Worm (Caenorhabditis elegans) whole organism, young adult: Measurements from ENCODE around the gene hrpa-1.

Experiments used
- C06A6.2 ChIP-seq: fragments of 200-800 bp; sonication (Bioruptor generic); conservative IDR thresholded peaks from 2 replicates; pipeline ENCODE4 v1.3.6; 2022; ENCODE audit warnings: missing genetic modification characterization, missing compliant biosample characterization
- D2030.7 ChIP-seq: fragments of 200-800 bp; sonication (Bioruptor generic); IDR thresholded peaks from 2 replicates; pipeline ENCODE4 v1.3.6; 2022; ENCODE audit warnings: missing genetic modification reagents, missing genetic modification characterization, missing compliant biosample characterization
- F37B4.10 ChIP-seq: fragments of 200-800 bp; sonication (Bioruptor generic); IDR thresholded peaks from 2 replicates; pipeline ENCODE4 v1.3.6; 2022; ENCODE audit warnings: missing genetic modification characterization, missing compliant biosample characterization
- F52B5.7 ChIP-seq: sonication (generic microtip); optimal IDR thresholded peaks from 2 replicates; lab custom pipeline; 2016; ENCODE audit warnings: mild to moderate bottlenecking, missing genetic modification characterization, missing compliant biosample characterization
- F55B11.4 ChIP-seq: sonication (generic microtip); optimal IDR thresholded peaks from 2 replicates; lab custom pipeline; 2016; ENCODE audit warnings: missing compliant biosample characterization, missing genetic modification characterization, borderline replicate concordance; ENCODE audit not compliant: insufficient read depth
- aptf-2 ChIP-seq: fragments of 200-800 bp; sonication (Bioruptor generic); conservative IDR thresholded peaks from 2 replicates; pipeline ENCODE4 v1.3.6; 2022; ENCODE audit warnings: missing genetic modification reagents, missing genetic modification characterization, missing compliant biosample characterization
- attf-5 ChIP-seq: fragments of 200-800 bp; sonication (Bioruptor generic); optimal IDR thresholded peaks from 2 replicates; lab custom pipeline; 2018; ENCODE audit warnings: mild to moderate bottlenecking, missing genetic modification characterization, missing compliant biosample characterization
- attf-6 ChIP-seq: fragments of 200-800 bp; sonication (Bioruptor generic); IDR thresholded peaks from 2 replicates; pipeline ENCODE4 v1.3.6; 2022; ENCODE audit warnings: missing genetic modification reagents, missing genetic modification characterization, missing compliant biosample characterization
- cebp-1 ChIP-seq, 2 experiments: fragments of 200-800 bp in 1 of 2; sonication (Bioruptor generic) in 1 of 2; sonication (generic microtip) in 1 of 2; IDR thresholded peaks in 1 of 2; optimal IDR thresholded peaks in 1 of 2; 2 replicates each; pipeline versions ENCODE4 v1.3.6 to Lab custom; 2017 to 2022; ENCODE audit warnings: missing compliant biosample characterization in 2 of 2, missing genetic modification characterization in 2 of 2, mild to moderate bottlenecking in 1 of 2, missing genetic modification reagents in 1 of 2, moderate library complexity in 1 of 2
- ceh-27 ChIP-seq: fragments of 200-800 bp; sonication (Bioruptor generic); optimal IDR thresholded peaks from 2 replicates; lab custom pipeline; 2018; ENCODE audit warnings: mild to moderate bottlenecking, missing genetic modification characterization, moderate library complexity, missing compliant biosample characterization
- ceh-79 ChIP-seq: sonication (generic microtip); optimal IDR thresholded peaks from 2 replicates; lab custom pipeline; 2017; ENCODE audit warnings: mild to moderate bottlenecking, missing genetic modification characterization, missing compliant biosample characterization
- die-1 ChIP-seq: sonication (generic microtip); optimal IDR thresholded peaks from 2 replicates; lab custom pipeline; 2016; ENCODE audit warnings: missing genotype, mild to moderate bottlenecking, missing genetic modification characterization, missing compliant biosample characterization
- dpl-1 ChIP-seq: fragments of 150-350 bp; optimal IDR thresholded peaks from 2 replicates; lab custom pipeline; 2014; ENCODE audit warnings: missing biosample characterization, missing genetic modification reagents, missing genetic modification characterization
- efl-1 ChIP-seq: fragments of 150-350 bp; optimal IDR thresholded peaks from 2 replicates; lab custom pipeline; 2014; ENCODE audit warnings: missing biosample characterization, missing genetic modification reagents, missing genetic modification characterization
- hlh-26 ChIP-seq: fragments of 200-800 bp; sonication (Bioruptor generic); conservative IDR thresholded peaks from 2 replicates; pipeline ENCODE4 v1.3.6; 2022; ENCODE audit warnings: missing genetic modification reagents, missing genetic modification characterization, missing compliant biosample characterization
- hsf-1 ChIP-seq: fragments of 200-800 bp; sonication (Bioruptor generic); IDR thresholded peaks from 2 replicates; pipeline ENCODE4 v1.3.6; 2022; ENCODE audit warnings: missing genetic modification reagents, missing genetic modification characterization, missing compliant biosample characterization
- lin-35 ChIP-seq, 3 experiments: fragments of 150-350 bp in 2 of 3; sonication (generic microtip) in 1 of 3; optimal IDR thresholded peaks; 2 replicates each; lab custom pipeline; 2014 to 2018; ENCODE audit warnings: missing biosample characterization in 3 of 3, missing genetic modification characterization in 3 of 3, missing genetic modification reagents in 3 of 3
- lin-54 ChIP-seq: fragments of 200-800 bp; sonication (Bioruptor generic); optimal IDR thresholded peaks from 2 replicates; lab custom pipeline; 2018; ENCODE audit warnings: mild to moderate bottlenecking, missing genetic modification characterization, missing compliant biosample characterization
- madf-10 ChIP-seq: sonication (generic microtip); optimal IDR thresholded peaks from 2 replicates; lab custom pipeline; 2016; ENCODE audit warnings: mild to moderate bottlenecking, missing genetic modification characterization, missing compliant biosample characterization
- madf-3 ChIP-seq: fragments of 200-800 bp; sonication (Bioruptor generic); IDR thresholded peaks from 2 replicates; pipeline ENCODE4 v1.3.6; 2022; ENCODE audit warnings: missing genetic modification reagents, missing genetic modification characterization, missing compliant biosample characterization
- mcd-1 ChIP-seq: fragments of 200-800 bp; sonication (Bioruptor generic); IDR thresholded peaks from 2 replicates; pipeline ENCODE4 v1.3.6; 2022; ENCODE audit warnings: missing genetic modification reagents, missing genetic modification characterization, missing compliant biosample characterization
- nfya-2 ChIP-seq: fragments of 200-800 bp; sonication (Bioruptor generic); IDR thresholded peaks from 2 replicates; pipeline ENCODE4 v1.3.6; 2022; ENCODE audit warnings: missing genetic modification reagents, missing genetic modification characterization, missing compliant biosample characterization
- nhr-27 ChIP-seq: fragments of 200-800 bp; sonication (Bioruptor generic); optimal IDR thresholded peaks from 2 replicates; lab custom pipeline; 2018; ENCODE audit warnings: mild to moderate bottlenecking, missing genetic modification characterization, moderate library complexity, missing compliant biosample characterization
- nhr-80 ChIP-seq: sonication (generic microtip); optimal IDR thresholded peaks from 2 replicates; lab custom pipeline; 2016; ENCODE audit warnings: missing genetic modification characterization, missing compliant biosample characterization
- rcor-1 ChIP-seq: fragments of 200-800 bp; sonication (Bioruptor generic); IDR thresholded peaks from 2 replicates; pipeline ENCODE4 v1.3.6; 2022; ENCODE audit warnings: missing genetic modification reagents, missing genetic modification characterization, missing compliant biosample characterization
- repo-1 ChIP-seq: sonication (generic microtip); optimal IDR thresholded peaks from 2 replicates; lab custom pipeline; 2017; ENCODE audit warnings: mild to moderate bottlenecking, missing genetic modification characterization, missing compliant biosample characterization
- rpc-1 ChIP-seq, 2 experiments: fragments of 150-350 bp in 1 of 2; sonication (generic microtip) in 1 of 2; optimal IDR thresholded peaks; 2 replicates each; lab custom pipeline; 2014 to 2018; ENCODE audit warnings: missing biosample characterization in 1 of 2, missing genetic modification characterization in 1 of 2, missing genetic modification reagents in 1 of 2, missing genotype in 1 of 2
- sea-2 ChIP-seq: fragments of 200-800 bp; sonication (Bioruptor generic); IDR thresholded peaks from 2 replicates; pipeline ENCODE4 v1.3.6; 2022; ENCODE audit warnings: missing genetic modification characterization, missing compliant biosample characterization
- somi-1 ChIP-seq: fragments of 200-800 bp; sonication (Bioruptor generic); optimal IDR thresholded peaks from 2 replicates; lab custom pipeline; 2018; ENCODE audit warnings: mild to moderate bottlenecking, missing genetic modification characterization, missing compliant biosample characterization
- tbx-9 ChIP-seq: sonication (generic microtip); optimal IDR thresholded peaks from 2 replicates; lab custom pipeline; 2016; ENCODE audit warnings: borderline replicate concordance, missing genetic modification characterization, inconsistent platforms, missing compliant biosample characterization
- tlf-1 ChIP-seq: fragments of 200-800 bp; sonication (Bioruptor generic); optimal IDR thresholded peaks from 2 replicates; lab custom pipeline; 2018; ENCODE audit warnings: mild to moderate bottlenecking, missing genetic modification characterization, missing compliant biosample characterization
- unc-130 ChIP-seq: sonication (generic microtip); optimal IDR thresholded peaks from 2 replicates; lab custom pipeline; 2016; ENCODE audit warnings: missing genetic modification reagents, missing genetic modification characterization, missing compliant biosample characterization
- unc-62 ChIP-seq: fragments of 150-350 bp; optimal IDR thresholded peaks from 2 replicates; lab custom pipeline; 2014; ENCODE audit warnings: missing biosample characterization, missing genetic modification reagents, missing genetic modification characterization
- ztf-18 ChIP-seq: sonication (generic microtip); optimal IDR thresholded peaks from 2 replicates; lab custom pipeline; 2016; ENCODE audit warnings: missing genotype, mild to moderate bottlenecking, missing genetic modification characterization, missing compliant biosample characterization
- ztf-26 ChIP-seq: sonication (generic microtip); optimal IDR thresholded peaks from 2 replicates; lab custom pipeline; 2017; ENCODE audit warnings: missing genetic modification characterization, missing compliant biosample characterization
- ztf-6 ChIP-seq: fragments of 200-800 bp; sonication (Bioruptor generic); IDR thresholded peaks from 2 replicates; pipeline ENCODE4 v1.3.6; 2022; ENCODE audit warnings: missing genetic modification reagents, missing genetic modification characterization, missing compliant biosample characterization

Gene hrpa-1

DNA sequence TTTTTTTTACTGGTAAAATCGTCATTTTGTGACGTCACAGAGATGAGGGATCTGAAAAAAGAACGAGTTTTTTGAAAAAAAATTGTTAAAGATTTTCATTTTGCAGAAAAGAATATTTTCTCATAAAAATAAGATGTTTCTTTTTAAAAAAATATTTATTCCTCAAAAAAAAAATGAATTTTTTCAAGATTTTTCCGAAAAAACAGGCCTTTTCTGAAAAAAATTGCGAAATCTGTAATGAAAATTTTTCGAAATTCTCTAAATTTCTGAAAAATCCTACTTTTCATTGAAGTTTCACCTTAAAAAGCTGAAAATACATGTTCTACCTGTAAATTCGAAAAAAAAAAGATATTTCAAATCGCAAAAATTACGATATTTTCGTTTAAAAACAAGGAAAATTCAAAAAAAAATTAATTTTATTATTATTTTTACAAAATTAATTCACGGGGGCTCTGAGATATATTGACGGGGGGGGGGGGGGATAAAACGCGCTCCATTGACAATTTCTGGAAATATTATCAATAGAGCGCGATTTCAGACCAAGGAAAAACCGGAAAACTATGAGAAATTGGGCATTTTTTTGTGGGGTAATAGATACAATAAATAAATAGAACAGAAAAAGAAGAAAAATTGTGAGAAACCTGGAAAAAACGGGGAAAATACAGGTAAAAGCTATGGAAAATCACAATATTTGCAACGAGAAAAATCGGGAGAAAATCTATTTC lies 39.6 kb upstream of the hrpa-1 start, which contains the start of gene otub-4:
Gene otub-4 (minus strand): TSS at position 51 of the 725 bp plus-strand sequence.
- TF ChIP-seq cebp-1 (GFP tag; IDR thresholded peaks at IDR 0.05; lab: Robert Waterston, UW) (no peak), cebp-1 (tag; optimal IDR thresholded peaks at IDR 0.05; lab: Kevin White, UChicago) (peak; percentile 24), rpc-1 (optimal IDR thresholded peaks at IDR 0.05; lab: Kevin White, UChicago) (no peak), rpc-1 (tag; optimal IDR thresholded peaks at IDR 0.05; lab: Kevin White, UChicago) (no peak), mcd-1 (GFP tag; lab: Robert Waterston, UW) (peak; percentile 58; the same call in 1 of the 2 replicates)

DNA sequence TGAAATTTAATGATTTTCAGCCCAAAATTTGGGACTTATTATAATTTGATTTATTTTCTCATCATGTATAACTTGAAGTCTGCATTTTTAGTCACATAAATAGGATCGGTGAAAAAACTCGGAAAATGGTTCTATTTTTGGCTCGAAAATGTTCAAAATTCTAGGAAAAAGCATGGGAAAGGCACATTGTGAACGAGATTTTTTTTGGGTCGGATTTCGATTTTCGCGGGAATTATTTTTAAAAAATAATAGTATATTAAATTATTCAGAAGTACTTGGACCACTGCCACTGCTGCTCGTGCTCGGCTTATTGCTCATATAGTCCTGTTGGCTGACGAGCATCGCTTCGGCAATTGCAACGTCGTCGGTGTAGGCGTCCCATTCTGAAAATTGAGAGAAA lies 34.7 kb upstream of the hrpa-1 start:
- peak; percentile 74 for TF ChIP-seq repo-1 (tag; lab: Kevin White, UChicago)
- no peak for TF ChIP-seq dpl-1 (GFP tag; lab: Kevin White, UChicago)
- TF ChIP-seq madf-10 (tag; lab: Kevin White, UChicago) = no peak
- peak; percentile 32 for TF ChIP-seq F52B5.7 (tag; lab: Kevin White, UChicago)
- TF ChIP-seq lin-35 (GFP tag; optimal IDR thresholded peaks at IDR 0.05; lab: Kevin White, UChicago) = peak in 1 of 3 experiments; percentile 1
- no peak for TF ChIP-seq hsf-1 (GFP tag; lab: Robert Waterston, UW)
- TF ChIP-seq sea-2 (GFP tag; lab: Robert Waterston, UW) = no peak
- peak; percentile 35 for TF ChIP-seq ztf-26

DNA sequence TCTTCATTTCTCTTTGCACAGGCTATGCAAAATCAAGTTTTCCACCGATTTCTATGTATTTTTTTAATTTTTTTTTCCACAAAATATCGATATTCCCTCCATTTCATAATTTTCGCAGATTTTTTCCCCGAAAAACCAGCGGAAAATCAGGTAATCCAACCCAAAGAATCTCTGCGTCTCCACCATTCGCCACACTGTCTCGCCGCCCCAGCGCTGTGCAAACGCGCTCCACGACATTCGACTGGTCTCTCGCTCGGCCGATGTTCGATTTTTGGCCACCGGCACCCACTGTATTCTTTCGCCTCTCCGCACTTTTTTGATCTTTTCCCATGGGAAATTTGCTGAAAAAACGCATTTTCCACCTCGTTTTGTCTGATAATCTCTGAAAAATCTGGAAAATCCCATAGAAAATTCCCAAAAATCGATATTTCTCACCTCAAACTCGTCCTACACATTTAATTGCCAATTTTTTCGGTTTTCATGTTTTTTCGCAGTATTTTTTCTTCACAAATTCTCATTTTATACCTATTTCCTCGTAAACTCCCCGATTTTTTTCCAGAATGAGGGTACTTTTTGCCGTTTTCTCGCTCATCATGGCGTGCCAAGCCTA lies 30.1 kb upstream of the hrpa-1 start, which contains the start of gene vha-19:
Gene vha-19 (plus strand): TSS at position 560 of the 610 bp plus-strand sequence.
- no peak for TF ChIP-seq somi-1
- no peak for TF ChIP-seq C06A6.2 (GFP tag; lab: Robert Waterston, UW)
- TF ChIP-seq D2030.7 (GFP tag; lab: Robert Waterston, UW) = no peak
- TF ChIP-seq madf-3 (GFP tag; lab: Robert Waterston, UW) = no peak
- no peak for TF ChIP-seq unc-130 (GFP tag; lab: Kevin White, UChicago)
- no peak for TF ChIP-seq F55B11.4
- TF ChIP-seq tbx-9 = no peak
- no peak for TF ChIP-seq hlh-26
- no peak for TF ChIP-seq lin-35 (GFP tag; optimal IDR thresholded peaks at IDR 0.05; lab: Kevin White, UChicago)
- no peak for TF ChIP-seq ceh-79 (tag; lab: Kevin White, UChicago)
- no peak for TF ChIP-seq attf-6 (GFP tag; lab: Robert Waterston, UW)
- TF ChIP-seq cebp-1 (GFP tag; IDR thresholded peaks at IDR 0.05; lab: Robert Waterston, UW) = no peak
- TF ChIP-seq cebp-1 (tag; optimal IDR thresholded peaks at IDR 0.05; lab: Kevin White, UChicago) = peak; percentile 73
- TF ChIP-seq die-1 (tag; lab: Kevin White, UChicago) = no peak
- TF ChIP-seq ceh-27 = peak; percentile 13
- peak; percentile 4 for TF ChIP-seq efl-1
- peak; percentile 17 for TF ChIP-seq lin-54
- no peak for TF ChIP-seq tlf-1 (GFP tag; lab: Kevin White, UChicago)
- TF ChIP-seq F37B4.10 (GFP tag; lab: Robert Waterston, UW) = no peak
- no peak for TF ChIP-seq aptf-2 (GFP tag; lab: Robert Waterston, UW)
- peak; percentile 20 for TF ChIP-seq ztf-18
- no peak for TF ChIP-seq nfya-2 (GFP tag; lab: Robert Waterston, UW)
- peak; percentile 78 for TF ChIP-seq nhr-80
- no peak for TF ChIP-seq rcor-1 (GFP tag; lab: Robert Waterston, UW)
- TF ChIP-seq nhr-27 (tag; lab: Kevin White, UChicago) = no peak
- no peak for TF ChIP-seq ztf-6 (GFP tag; lab: Robert Waterston, UW)
- TF ChIP-seq unc-62 = no peak
- TF ChIP-seq attf-5 (GFP tag; lab: Kevin White, UChicago) = peak; percentile 54
- TF ChIP-seq madf-10 (tag; lab: Kevin White, UChicago) = no peak
